Worm (Caenorhabditis elegans) whole organism, L2 larva: Measurements from ENCODE around the gene dpy-31.

Source experiments
- C34F6.9 ChIP-seq: fragments of 150-350 bp; optimal IDR thresholded peaks from 2 replicates; lab custom pipeline; 2014; ENCODE audit warnings: missing biosample characterization, missing genetic modification characterization
- F13H6.1 ChIP-seq: sonication (generic microtip); optimal IDR thresholded peaks from 2 replicates; lab custom pipeline; 2016; ENCODE audit warnings: missing genetic modification characterization, missing compliant biosample characterization
- Y55F3AM.14 ChIP-seq: fragments of 200-800 bp; sonication (Bioruptor generic); optimal IDR thresholded peaks from 2 replicates; lab custom pipeline; 2018; ENCODE audit warnings: mild to moderate bottlenecking, missing genetic modification characterization, missing compliant biosample characterization
- ZK546.5 ChIP-seq: sonication (generic microtip); optimal IDR thresholded peaks from 2 replicates; lab custom pipeline; 2017; ENCODE audit warnings: missing biosample characterization, missing genetic modification characterization
- alr-1 ChIP-seq: fragments of 150-350 bp; optimal IDR thresholded peaks from 2 replicates; lab custom pipeline; 2014; ENCODE audit warnings: missing biosample characterization, missing genetic modification characterization
- aly-2 ChIP-seq: fragments of 150-350 bp; optimal IDR thresholded peaks from 2 replicates; lab custom pipeline; 2014; ENCODE audit warnings: missing biosample characterization, missing genetic modification characterization
- ama-1 ChIP-seq: fragments of 150-350 bp; optimal IDR thresholded peaks from 2 replicates; lab custom pipeline; 2018; ENCODE audit warnings: inconsistent platforms
- blmp-1 ChIP-seq: sonication (generic microtip); optimal IDR thresholded peaks from 2 replicates; lab custom pipeline; 2017; ENCODE audit warnings: missing genetic modification characterization, mild to moderate bottlenecking, missing compliant biosample characterization, antibody characterized with exemption, moderate library complexity; ENCODE audit not compliant: insufficient read depth
- ceh-16 ChIP-seq: fragments of 150-350 bp; optimal IDR thresholded peaks from 2 replicates; lab custom pipeline; 2014; ENCODE audit warnings: missing biosample characterization, missing genetic modification characterization
- ceh-82 ChIP-seq: fragments of 150-350 bp; optimal IDR thresholded peaks from 2 replicates; lab custom pipeline; 2014; ENCODE audit warnings: missing biosample characterization, missing genetic modification characterization
- crh-2 ChIP-seq: sonication (generic microtip); optimal IDR thresholded peaks from 2 replicates; lab custom pipeline; 2017; ENCODE audit warnings: missing biosample characterization, missing genetic modification characterization
- dmd-4 ChIP-seq: sonication (generic microtip); optimal IDR thresholded peaks from 2 replicates; lab custom pipeline; 2017; ENCODE audit warnings: missing biosample characterization, missing genetic modification characterization
- egl-27 ChIP-seq: sonication (generic microtip); optimal IDR thresholded peaks from 3 replicates; lab custom pipeline; 2017; ENCODE audit warnings: missing biosample characterization, missing genetic modification reagents, missing genetic modification characterization
- elt-1 ChIP-seq: fragments of 150-350 bp; optimal IDR thresholded peaks from 2 replicates; lab custom pipeline; 2014; ENCODE audit warnings: missing biosample characterization, missing genetic modification characterization
- elt-3 ChIP-seq: sonication (generic microtip); optimal IDR thresholded peaks from 2 replicates; lab custom pipeline; 2017; ENCODE audit warnings: missing biosample characterization, missing genetic modification characterization
- fos-1 ChIP-seq: fragments of 150-350 bp; optimal IDR thresholded peaks from 2 replicates; lab custom pipeline; 2014; ENCODE audit warnings: missing biosample characterization, missing genetic modification characterization
- gmeb-1 ChIP-seq: fragments of 150-350 bp; optimal IDR thresholded peaks from 2 replicates; lab custom pipeline; 2014; ENCODE audit warnings: missing biosample characterization, missing genetic modification characterization
- lin-11 ChIP-seq: fragments of 150-350 bp; sonication (generic microtip); optimal IDR thresholded peaks from 2 replicates; lab custom pipeline; 2014; ENCODE audit warnings: missing biosample characterization, missing genetic modification characterization, inconsistent platforms, mixed read lengths
- lin-13 ChIP-seq: fragments of 150-350 bp; optimal IDR thresholded peaks from 2 replicates; lab custom pipeline; 2014; ENCODE audit warnings: missing biosample characterization, missing genetic modification reagents, missing genetic modification characterization
- lin-39 ChIP-seq: fragments of 150-350 bp; optimal IDR thresholded peaks from 2 replicates; lab custom pipeline; 2014; ENCODE audit warnings: missing biosample characterization, missing genetic modification reagents, missing genetic modification characterization
- lsy-2 ChIP-seq, 2 experiments: fragments of 150-350 bp in 1 of 2; sonication (generic microtip) in 1 of 2; optimal IDR thresholded peaks; 2 replicates each; lab custom pipeline; 2014 to 2017; ENCODE audit warnings: missing biosample characterization in 2 of 2, missing genetic modification characterization in 2 of 2
- mab-5 ChIP-seq: fragments of 150-350 bp; optimal IDR thresholded peaks from 2 replicates; lab custom pipeline; 2014; ENCODE audit warnings: missing biosample characterization, missing genetic modification characterization
- mbf-1 ChIP-seq: sonication (generic microtip); optimal IDR thresholded peaks from 2 replicates; lab custom pipeline; 2017; ENCODE audit warnings: missing biosample characterization, missing genetic modification characterization
- mdl-1 ChIP-seq, 2 experiments: fragments of 150-350 bp in 1 of 2; sonication (generic microtip) in 1 of 2; optimal IDR thresholded peaks; 2 replicates each; lab custom pipeline; 2017; ENCODE audit warnings: missing biosample characterization in 2 of 2, missing genetic modification characterization in 2 of 2
- nhr-10 ChIP-seq: sonication (generic microtip); optimal IDR thresholded peaks from 2 replicates; lab custom pipeline; 2017; ENCODE audit warnings: missing biosample characterization, missing genetic modification characterization
- nhr-11 ChIP-seq: fragments of 150-350 bp; optimal IDR thresholded peaks from 2 replicates; lab custom pipeline; 2014; ENCODE audit warnings: missing biosample characterization, missing genetic modification characterization
- nhr-12 ChIP-seq: fragments of 150-350 bp; optimal IDR thresholded peaks from 2 replicates; lab custom pipeline; 2014; ENCODE audit warnings: missing biosample characterization, missing genetic modification characterization
- nhr-129 ChIP-seq: fragments of 150-350 bp; optimal IDR thresholded peaks from 2 replicates; lab custom pipeline; 2014; ENCODE audit warnings: missing biosample characterization, missing genetic modification characterization
- nhr-21 ChIP-seq: fragments of 150-350 bp; optimal IDR thresholded peaks from 2 replicates; lab custom pipeline; 2014; ENCODE audit warnings: missing biosample characterization, missing genetic modification characterization
- nhr-23 ChIP-seq: fragments of 150-350 bp; optimal IDR thresholded peaks from 2 replicates; lab custom pipeline; 2014; ENCODE audit warnings: missing biosample characterization, missing genetic modification reagents, missing genetic modification characterization
- nhr-237 ChIP-seq: fragments of 150-350 bp; optimal IDR thresholded peaks from 2 replicates; lab custom pipeline; 2014; ENCODE audit warnings: missing biosample characterization, missing genetic modification characterization
- nhr-25 ChIP-seq: fragments of 150-350 bp; sonication (generic microtip); optimal IDR thresholded peaks from 3 replicates; lab custom pipeline; 2014; ENCODE audit warnings: missing biosample characterization, missing genetic modification characterization
- nhr-6 ChIP-seq: fragments of 150-350 bp; optimal IDR thresholded peaks from 2 replicates; lab custom pipeline; 2014; ENCODE audit warnings: missing biosample characterization, missing genetic modification characterization
- nhr-77 ChIP-seq: fragments of 150-350 bp; optimal IDR thresholded peaks from 2 replicates; lab custom pipeline; 2014; ENCODE audit warnings: missing biosample characterization, missing genetic modification characterization
- peb-1 ChIP-seq: fragments of 150-350 bp; optimal IDR thresholded peaks from 2 replicates; lab custom pipeline; 2014; ENCODE audit warnings: missing biosample characterization, missing genetic modification characterization
- sem-4 ChIP-seq: fragments of 150-350 bp; optimal IDR thresholded peaks from 2 replicates; lab custom pipeline; 2014; ENCODE audit warnings: missing biosample characterization, missing genetic modification reagents, missing genetic modification characterization
- sma-3 ChIP-seq: sonication (generic microtip); optimal IDR thresholded peaks from 2 replicates; lab custom pipeline; 2016; ENCODE audit warnings: missing genetic modification reagents, missing genetic modification characterization, missing compliant biosample characterization
- sma-9 ChIP-seq, 2 experiments: fragments of 150-350 bp in 1 of 2; sonication (generic microtip) in 1 of 2; optimal IDR thresholded peaks; 2 replicates each; lab custom pipeline; 2014 to 2016; ENCODE audit warnings: missing genetic modification characterization in 2 of 2, mild to moderate bottlenecking in 1 of 2, missing biosample characterization in 1 of 2, missing compliant biosample characterization in 1 of 2, missing genetic modification reagents in 1 of 2, moderate library complexity in 1 of 2
- snpc-4 ChIP-seq: fragments of 150-350 bp; optimal IDR thresholded peaks from 2 replicates; lab custom pipeline; 2014; ENCODE audit warnings: missing biosample characterization, missing genetic modification characterization
- unc-55 ChIP-seq: fragments of 150-350 bp; sonication (generic microtip); optimal IDR thresholded peaks from 3 replicates; lab custom pipeline; 2014; ENCODE audit warnings: missing biosample characterization, missing genetic modification reagents, missing genetic modification characterization
- unc-62 ChIP-seq: fragments of 150-350 bp; optimal IDR thresholded peaks from 2 replicates; lab custom pipeline; 2014; ENCODE audit warnings: missing biosample characterization, missing genetic modification reagents, missing genetic modification characterization
- zag-1 ChIP-seq: fragments of 150-350 bp; optimal IDR thresholded peaks from 2 replicates; lab custom pipeline; 2014; ENCODE audit warnings: missing biosample characterization, missing genetic modification characterization
- ztf-1 ChIP-seq: fragments of 200-800 bp; sonication (Bioruptor generic); conservative IDR thresholded peaks from 2 replicates; pipeline ENCODE4 v1.3.6; 2022; ENCODE audit warnings: missing genetic modification characterization, missing compliant biosample characterization
- ztf-11 ChIP-seq: sonication (generic microtip); optimal IDR thresholded peaks from 2 replicates; lab custom pipeline; 2017; ENCODE audit warnings: missing biosample characterization, missing genetic modification characterization
- ztf-4 ChIP-seq: fragments of 150-350 bp; optimal IDR thresholded peaks from 2 replicates; lab custom pipeline; 2014; ENCODE audit warnings: missing biosample characterization, missing genetic modification characterization

dpy-31 gene

ce11 chrIII:7234148-7234547, 32.1 kb downstream of the dpy-31 start, which contains the start of gene ndus-8:
Gene ndus-8 (minus strand): TSS chrIII:7234202.
- peak; percentile 43 for TF ChIP-seq nhr-129 (tag; lab: Kevin White, UChicago)
- TF ChIP-seq mdl-1 (tag; optimal IDR thresholded peaks at IDR 0.05; lab: Kevin White, UChicago) = no peak
- TF ChIP-seq sma-3 (GFP tag; lab: Kevin White, UChicago) = peak; percentile 58
- no peak for TF ChIP-seq nhr-23 (tag; lab: Kevin White, UChicago)
- TF ChIP-seq mab-5 = no peak
- no peak for TF ChIP-seq ceh-82
- TF ChIP-seq ama-1 (lab: Kevin White, UChicago) = no peak
- no peak for TF ChIP-seq ztf-11 (tag; lab: Kevin White, UChicago)
- no peak for TF ChIP-seq aly-2 (tag; lab: Kevin White, UChicago)
- TF ChIP-seq lsy-2 (tag; optimal IDR thresholded peaks at IDR 0.05; lab: Kevin White, UChicago) = peak; percentile 61 to 86
- peak; percentile 60 for TF ChIP-seq lin-13 (GFP tag; lab: Kevin White, UChicago)
- peak; percentile 32 for TF ChIP-seq nhr-6 (tag; lab: Kevin White, UChicago)
- peak; percentile 7 for TF ChIP-seq fos-1 (tag; lab: Kevin White, UChicago)
- peak; percentile 74 for TF ChIP-seq snpc-4
- no peak for TF ChIP-seq nhr-10
- peak; percentile 40 for TF ChIP-seq F13H6.1 (tag; lab: Kevin White, UChicago)
- peak; percentile 36 for TF ChIP-seq sem-4 (tag; lab: Kevin White, UChicago)
- peak; percentile 69 for TF ChIP-seq nhr-25 (tag; lab: Kevin White, UChicago)
- TF ChIP-seq ztf-4 (tag; lab: Kevin White, UChicago) = peak; percentile 59
- TF ChIP-seq ceh-16 = no peak
- TF ChIP-seq mbf-1 (tag; lab: Kevin White, UChicago) = no peak
- TF ChIP-seq gmeb-1 (tag; lab: Kevin White, UChicago) = peak; percentile 75
- TF ChIP-seq dmd-4 (tag; lab: Kevin White, UChicago) = no peak
- TF ChIP-seq lin-11 = peak; percentile 54
- TF ChIP-seq C34F6.9 (tag; lab: Kevin White, UChicago) = peak; percentile 79
- no peak for TF ChIP-seq elt-3 (tag; lab: Kevin White, UChicago)
- peak; percentile 86 for TF ChIP-seq sma-9 (GFP tag; optimal IDR thresholded peaks at IDR 0.05; lab: Kevin White, UChicago)
- no peak for TF ChIP-seq sma-9 (tag; optimal IDR thresholded peaks at IDR 0.05; lab: Kevin White, UChicago)
- no peak for TF ChIP-seq ZK546.5 (tag; lab: Kevin White, UChicago)
- TF ChIP-seq nhr-21 = peak; percentile 54
- TF ChIP-seq egl-27 = peak; percentile 59
- no peak for TF ChIP-seq nhr-77
- no peak for TF ChIP-seq blmp-1 (tag; lab: Kevin White, UChicago)
- TF ChIP-seq ztf-1 (GFP tag; lab: Robert Waterston, UW) = no peak
- TF ChIP-seq crh-2 (tag; lab: Kevin White, UChicago) = peak; percentile 67
- no peak for TF ChIP-seq zag-1 (tag; lab: Kevin White, UChicago)
- no peak for TF ChIP-seq Y55F3AM.14 (GFP tag; lab: Kevin White, UChicago)
- TF ChIP-seq peb-1 (tag; lab: Kevin White, UChicago) = no peak
- TF ChIP-seq elt-1 = no peak
- no peak for TF ChIP-seq nhr-237 (tag; lab: Kevin White, UChicago)
- no peak for TF ChIP-seq unc-55 (GFP tag; lab: Kevin White, UChicago)
- TF ChIP-seq unc-62 (GFP tag; lab: Kevin White, UChicago) = no peak
- TF ChIP-seq alr-1 = no peak
- TF ChIP-seq nhr-11 (tag; lab: Kevin White, UChicago) = no peak
- no peak for TF ChIP-seq nhr-12 (tag; lab: Kevin White, UChicago)
- no peak for TF ChIP-seq lin-39 (tag; lab: Kevin White, UChicago)

- TF ChIP-seq nhr-129 (tag; lab: Kevin White, UChicago) (peak; percentile 22), sem-4 (tag; lab: Kevin White, UChicago) (no peak), alr-1 (no peak)
Observed at ce11 chrIII:7238727-7239126, 36.7 kb downstream of the dpy-31 start, which contains the start of gene pars-1. Gene pars-1 (plus strand): TSS chrIII:7239027.
